Fruit fly (Drosophila melanogaster) whole organism, pupa: ENCODE measurements around the gene CG4891.
A peak's percentile ranks its signal among the peaks of the same experiment; 100 is the strongest.

Source experiments
- CG10348 ChIP-seq: fragments of 200-800 bp; sonication (Bioruptor generic); IDR thresholded peaks from 2 replicates; pipeline ENCODE4 v1.3.6; 2022; ENCODE audit warnings: missing biosample characterization, missing genetic modification characterization
- CG12605 ChIP-seq: fragments of 200-800 bp; sonication (Bioruptor generic); IDR thresholded peaks from 2 replicates; pipeline ENCODE4 v1.3.6; 2022; ENCODE audit warnings: missing biosample characterization, missing genetic modification characterization
- CG13204 ChIP-seq: fragments of 200-800 bp; sonication (Bioruptor generic); optimal IDR thresholded peaks from 2 replicates; lab custom pipeline; 2018; ENCODE audit warnings: missing biosample characterization, mild to moderate bottlenecking, missing genetic modification characterization, moderate library complexity
- CG14655 ChIP-seq: fragments of 200-800 bp; sonication (Bioruptor generic); optimal IDR thresholded peaks from 3 replicates; lab custom pipeline; 2017; ENCODE audit warnings: mild to moderate bottlenecking, missing biosample characterization, missing genetic modification reagents, missing genetic modification characterization
- CG15710 ChIP-seq: fragments of 200-800 bp; sonication (Bioruptor generic); optimal IDR thresholded peaks from 2 replicates; lab custom pipeline; 2018; ENCODE audit warnings: missing biosample characterization, mild to moderate bottlenecking, missing genetic modification characterization, moderate library complexity
- CG17806 ChIP-seq: fragments of 200-800 bp; sonication (Bioruptor generic); optimal IDR thresholded peaks from 2 replicates; lab custom pipeline; 2018; ENCODE audit warnings: missing biosample characterization, mild to moderate bottlenecking, missing genetic modification characterization, moderate library complexity
- CG32121 ChIP-seq: fragments of 200-800 bp; sonication (Bioruptor generic); IDR thresholded peaks from 2 replicates; pipeline ENCODE4 v1.3.6; 2022; ENCODE audit warnings: missing biosample characterization, missing genetic modification characterization
- CG34367 ChIP-seq: fragments of 200-800 bp; sonication (Bioruptor generic); optimal IDR thresholded peaks from 2 replicates; lab custom pipeline; 2018; ENCODE audit warnings: missing biosample characterization, mild to moderate bottlenecking, missing genetic modification characterization
- CG4496 ChIP-seq: fragments of 200-800 bp; sonication (Bioruptor generic); IDR thresholded peaks from 3 replicates; pipeline ENCODE4 v1.3.6; 2022; ENCODE audit warnings: missing biosample characterization, missing genetic modification characterization
- CG8159 ChIP-seq: fragments of 200-800 bp; sonication (Bioruptor generic); optimal IDR thresholded peaks from 3 replicates; lab custom pipeline; 2018; ENCODE audit warnings: missing biosample characterization, mild to moderate bottlenecking, missing genetic modification characterization, moderate library complexity
- CG8301 ChIP-seq: fragments of 200-800 bp; sonication (Bioruptor generic); optimal IDR thresholded peaks from 2 replicates; lab custom pipeline; 2018; ENCODE audit warnings: missing biosample characterization, mild to moderate bottlenecking, missing genetic modification characterization
- CG9948 ChIP-seq: fragments of 200-800 bp; sonication (Bioruptor generic); optimal IDR thresholded peaks from 2 replicates; lab custom pipeline; 2018; ENCODE audit warnings: missing biosample characterization, mild to moderate bottlenecking, missing genetic modification characterization, moderate library complexity
- D1 ChIP-seq: fragments of 200-800 bp; sonication (Bioruptor generic); optimal IDR thresholded peaks from 2 replicates; lab custom pipeline; 2018; ENCODE audit warnings: missing biosample characterization, mild to moderate bottlenecking, missing genetic modification characterization, moderate library complexity
- EcR ChIP-seq: fragments of 200-800 bp; sonication (Bioruptor generic); optimal IDR thresholded peaks from 3 replicates; lab custom pipeline; 2019; ENCODE audit warnings: missing biosample characterization, missing genetic modification characterization, mild to moderate bottlenecking, moderate library complexity, missing genetic modification reagents
- Ets98B ChIP-seq: fragments of 200-800 bp; sonication (Bioruptor generic); IDR thresholded peaks from 2 replicates; pipeline ENCODE4 v1.3.6; 2022; ENCODE audit warnings: missing biosample characterization, missing genetic modification characterization
- Pif1A ChIP-seq: fragments of 200-800 bp; sonication (Bioruptor generic); optimal IDR thresholded peaks from 3 replicates; lab custom pipeline; 2016; ENCODE audit warnings: missing biosample characterization, missing genetic modification characterization
- Pif1B ChIP-seq: fragments of 200-800 bp; sonication (Bioruptor generic); optimal IDR thresholded peaks from 3 replicates; lab custom pipeline; 2016; ENCODE audit warnings: missing biosample characterization, missing genetic modification characterization
- Snoo ChIP-seq: fragments of 200-800 bp; sonication (Bioruptor generic); optimal IDR thresholded peaks from 3 replicates; lab custom pipeline; 2017; ENCODE audit warnings: missing biosample characterization, mild to moderate bottlenecking, missing genetic modification characterization, inconsistent platforms
- fd96Ca ChIP-seq: fragments of 200-800 bp; sonication (Bioruptor generic); IDR thresholded peaks from 3 replicates; pipeline ENCODE4 v1.3.6; 2022; ENCODE audit warnings: missing biosample characterization, missing genetic modification characterization
- gl ChIP-seq: fragments of 200-800 bp; sonication (Bioruptor generic); optimal IDR thresholded peaks from 2 replicates; lab custom pipeline; 2018; ENCODE audit warnings: missing biosample characterization, mild to moderate bottlenecking, missing genetic modification characterization
- rn ChIP-seq: fragments of 200-800 bp; sonication (Bioruptor generic); IDR thresholded peaks from 2 replicates; pipeline ENCODE4 v1.3.6; 2022; ENCODE audit warnings: missing biosample characterization, missing genetic modification characterization

CG4891 gene

dm6 chr2L:16094697-16095096 is at the start of gene CG4891:
TSS of gene CG4891 (plus strand) at chr2L:16094997.
- no peak for TF ChIP-seq CG15710 (tag; lab: Kevin White, UChicago)
- TF ChIP-seq EcR (GFP tag; lab: Kevin White, UChicago), result no peak
- no peak for TF ChIP-seq fd96Ca
- no peak for TF ChIP-seq CG32121 (GFP tag; lab: Robert Waterston, UW)
- no peak for TF ChIP-seq CG12605 (GFP tag; lab: Robert Waterston, UW)
- no peak for TF ChIP-seq Pif1A (GFP tag; lab: Kevin White, UChicago)
- no peak for TF ChIP-seq CG8301 (tag; lab: Kevin White, UChicago)
- TF ChIP-seq CG9948 (tag; lab: Kevin White, UChicago), result no peak
- TF ChIP-seq gl, result no peak
- TF ChIP-seq CG34367 (tag; lab: Kevin White, UChicago), result no peak
- TF ChIP-seq D1, result no peak
- TF ChIP-seq Pif1B (GFP tag; lab: Kevin White, UChicago), result no peak
- TF ChIP-seq rn (GFP tag; lab: Robert Waterston, UW), result no peak
- no peak for TF ChIP-seq CG8159 (tag; lab: Kevin White, UChicago)
- no peak for TF ChIP-seq CG17806 (tag; lab: Kevin White, UChicago)
- no peak for TF ChIP-seq Snoo (tag; lab: Kevin White, UChicago)
- no peak for TF ChIP-seq CG14655 (GFP tag; lab: Kevin White, UChicago)
- no peak for TF ChIP-seq Ets98B (GFP tag; lab: Robert Waterston, UW)
- TF ChIP-seq CG10348, result no peak
- no peak for TF ChIP-seq CG13204 (GFP tag; lab: Kevin White, UChicago)

- TF ChIP-seq CG12605 (GFP tag; lab: Robert Waterston, UW) (0 out of 2 replicates have a peak, but pooled peaks have one; percentile 45), Pif1A (GFP tag; lab: Kevin White, UChicago) (no peak)
These were observed 45.1 kb upstream of the CG4891 start, which contains the start of gene beat-Ia for dm6 chr2L:16049647-16050046. TSS of gene beat-Ia (plus strand) at chr2L:16049965.

dm6 chr2L:16133208-16133607 is 38.4 kb downstream of the CG4891 start, which contains the start of gene CG4892:
TSS of gene CG4892 (plus strand) at chr2L:16133508.
- TF ChIP-seq CG15710 (tag; lab: Kevin White, UChicago) (no peak), CG4496 (no peak), Pif1B (GFP tag; lab: Kevin White, UChicago) (no peak), Ets98B (GFP tag; lab: Robert Waterston, UW) (no peak), D1 (no peak), CG10348 (no peak), EcR (GFP tag; lab: Kevin White, UChicago) (no peak), CG8301 (tag; lab: Kevin White, UChicago) (no peak), CG34367 (tag; lab: Kevin White, UChicago) (no peak)

dm6 chr2L:16135172-16135571 is 40.4 kb downstream of the CG4891 start, which contains the start of gene CG34168:
TSS of gene CG34168 (minus strand) at chr2L:16135272.
- no peak for TF ChIP-seq CG34367 (tag; lab: Kevin White, UChicago)
- TF ChIP-seq CG17806 (tag; lab: Kevin White, UChicago), result no peak
- no peak for TF ChIP-seq CG4496
